Worm (Caenorhabditis elegans): Measurements from ENCODE around the gene F16G10.1.

The F16G10.1 gene

DNA sequence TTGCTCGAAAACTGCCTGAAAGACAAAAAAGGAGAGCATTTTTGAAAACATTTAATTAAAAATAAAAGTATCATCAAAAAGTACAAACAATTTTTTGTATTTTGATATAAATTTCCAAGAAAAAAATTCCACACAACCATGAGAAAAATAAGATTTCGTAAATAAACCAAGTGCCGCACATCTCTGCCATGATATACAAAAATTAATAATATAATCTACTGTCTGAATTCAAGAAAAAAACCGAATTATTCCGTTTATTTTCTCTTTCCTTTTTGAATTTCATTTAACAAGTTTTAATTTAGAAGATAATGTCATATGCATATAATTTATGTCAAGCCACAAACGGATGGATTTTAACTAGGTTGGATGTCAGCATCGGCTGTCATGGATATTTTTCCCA is 17.8 kb downstream of the F16G10.1 start, which contains the start of gene F42G2.2:
F42G2.2 (plus strand) TSS at position 301 of the 400 bp plus-strand sequence.
- no peak for TF ChIP-seq him-1 (tag; optimal IDR thresholded peaks at IDR 0.05)
- TF ChIP-seq ceh-40 (GFP tag; IDR thresholded peaks at IDR 0.05) = no peak
- no peak for TF ChIP-seq Y53F4B.3 (GFP tag; IDR thresholded peaks at IDR 0.05)

DNA sequence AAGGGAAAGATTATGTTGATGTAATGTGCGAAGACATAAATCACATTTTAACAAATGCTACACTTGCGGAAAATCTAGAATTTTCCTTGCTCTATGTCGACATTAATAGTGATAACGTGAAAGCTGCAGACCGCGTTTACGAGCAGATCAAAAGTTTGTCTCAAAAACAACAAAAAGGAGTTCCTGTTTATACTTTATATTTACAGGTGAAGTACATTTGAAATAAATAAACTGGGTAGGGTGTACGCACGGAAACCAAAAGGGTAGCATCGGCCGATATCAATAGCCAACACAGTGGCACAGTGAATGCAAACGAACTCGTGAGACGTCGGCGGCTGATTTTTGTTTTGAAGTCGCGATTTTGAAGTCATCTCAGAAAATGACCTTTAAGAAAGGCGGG is 18.3 kb downstream of the F16G10.1 start:
- no peak for TF ChIP-seq ceh-40 (GFP tag; IDR thresholded peaks at IDR 0.05)
- TF ChIP-seq ztf-18 (tag; optimal IDR thresholded peaks at IDR 0.05) = no peak
- TF ChIP-seq hsf-1 (GFP tag; IDR thresholded peaks at IDR 0.05) = no peak
- no peak for TF ChIP-seq akir-1 (GFP tag; optimal IDR thresholded peaks at IDR 0.05)

DNA sequence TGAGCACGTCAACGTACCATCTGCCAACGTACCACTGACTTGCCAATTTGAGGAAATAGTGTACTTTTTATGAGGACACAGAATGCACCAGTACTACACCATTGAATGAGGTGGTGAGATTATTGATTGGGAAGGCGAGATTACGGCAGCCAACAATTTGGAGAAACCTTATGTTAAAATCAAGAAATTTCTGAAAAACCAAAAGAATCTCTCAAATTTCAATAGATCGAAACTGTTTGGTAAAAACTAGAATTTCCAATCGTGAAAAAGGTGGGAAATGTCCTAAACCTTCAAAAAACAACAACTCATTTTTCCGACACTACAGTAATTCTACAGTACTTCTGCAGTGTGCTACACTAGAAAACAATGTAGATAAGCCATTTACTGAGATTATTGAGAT is 27.9 kb downstream of the F16G10.1 start, which contains the start of gene ceh-86:
ceh-86 (minus strand) TSS at position 101 of the 400 bp plus-strand sequence.
- TF ChIP-seq snpc-1.3 (tag; optimal IDR thresholded peaks at IDR 0.05; ENCODE audit: insufficient read depth) (no peak), unc-130 (GFP tag; optimal IDR thresholded peaks at IDR 0.05) (no peak), chd-7 (tag; optimal IDR thresholded peaks at IDR 0.05) (no peak), zim-3 (tag; optimal IDR thresholded peaks at IDR 0.05) (no peak), him-1 (tag; optimal IDR thresholded peaks at IDR 0.05) (no peak), aptf-3 (GFP tag; IDR thresholded peaks at IDR 0.05) (no peak)

DNA sequence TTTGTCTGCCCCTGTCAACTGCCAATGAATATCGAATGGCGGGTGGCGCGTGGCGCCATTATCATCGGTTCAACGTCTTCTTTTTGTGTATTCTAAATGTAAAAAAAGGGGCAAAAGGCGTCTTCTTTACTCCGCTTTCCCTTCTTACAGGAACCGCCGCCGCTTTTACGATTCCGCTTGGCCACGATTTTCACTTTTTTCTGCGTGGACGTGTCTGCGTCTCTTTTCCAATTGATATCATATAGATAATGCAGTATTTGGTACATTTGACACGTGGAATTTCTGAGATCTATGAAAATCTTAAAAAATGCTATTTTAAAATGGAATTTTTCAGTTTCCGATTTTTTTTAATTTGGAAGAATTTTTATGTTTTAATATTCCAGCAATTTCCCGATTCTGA is 31.5 kb downstream of the F16G10.1 start:
- TF ChIP-seq madf-6 (GFP tag; IDR thresholded peaks at IDR 0.05) (no peak), snpc-1.3 (tag; optimal IDR thresholded peaks at IDR 0.05; ENCODE audit: insufficient read depth) (no peak), ceh-91 (GFP tag; IDR thresholded peaks at IDR 0.05) (no peak), rpc-1 (optimal IDR thresholded peaks at IDR 0.05) (no peak), rpc-1 (tag; optimal IDR thresholded peaks at IDR 0.05) (no peak), F23B12.7 (tag; optimal IDR thresholded peaks at IDR 0.05; ENCODE audit: insufficient read depth) (no peak), hlh-26 (GFP tag; conservative IDR thresholded peaks at IDR 0.05) (no peak), fkh-3 (tag; optimal IDR thresholded peaks at IDR 0.05) (no peak), Y67H2A.10 (GFP tag; conservative IDR thresholded peaks at IDR 0.05) (no peak), let-526 (GFP tag; IDR thresholded peaks at IDR 0.05) (no peak), lin-35 (GFP tag; optimal IDR thresholded peaks at IDR 0.05) (no peak), F37B4.10 (GFP tag; IDR thresholded peaks at IDR 0.05) (no peak)

DNA sequence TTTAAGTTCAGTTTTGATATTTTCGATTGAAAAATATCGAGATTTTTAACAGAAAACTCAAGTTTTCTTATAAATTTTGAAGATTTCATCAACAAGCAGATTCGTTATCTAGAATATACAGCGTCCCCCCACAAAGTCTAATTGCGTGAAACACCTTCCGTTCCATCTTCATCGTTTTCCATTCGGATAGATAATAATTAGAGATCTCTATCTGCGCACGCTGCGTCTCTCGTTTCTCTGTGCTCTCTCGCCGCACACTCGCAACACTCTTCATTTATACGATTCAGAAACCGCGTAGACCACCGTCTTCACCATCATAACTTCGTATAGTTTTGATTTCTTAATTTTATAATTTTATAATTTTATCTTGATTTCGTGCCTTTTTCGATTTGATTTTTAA is 32.7 kb downstream of the F16G10.1 start:
- TF ChIP-seq dox-1 (GFP tag; IDR thresholded peaks at IDR 0.05) = no peak
- peak; percentile 85 for TF ChIP-seq hmg-1.2 (GFP tag; IDR thresholded peaks at IDR 0.05)
- no peak for TF ChIP-seq madf-6 (GFP tag; IDR thresholded peaks at IDR 0.05)
- TF ChIP-seq Y67H2A.10 (GFP tag; conservative IDR thresholded peaks at IDR 0.05) = no peak
- TF ChIP-seq ceh-58 (GFP tag; IDR thresholded peaks at IDR 0.05) = no peak
- TF ChIP-seq tlf-1 (GFP tag; optimal IDR thresholded peaks at IDR 0.05) = no peak
- no peak for TF ChIP-seq F52B5.7 (tag; optimal IDR thresholded peaks at IDR 0.05)
- no peak for TF ChIP-seq pha-4 (tag; optimal IDR thresholded peaks at IDR 0.05)

DNA sequence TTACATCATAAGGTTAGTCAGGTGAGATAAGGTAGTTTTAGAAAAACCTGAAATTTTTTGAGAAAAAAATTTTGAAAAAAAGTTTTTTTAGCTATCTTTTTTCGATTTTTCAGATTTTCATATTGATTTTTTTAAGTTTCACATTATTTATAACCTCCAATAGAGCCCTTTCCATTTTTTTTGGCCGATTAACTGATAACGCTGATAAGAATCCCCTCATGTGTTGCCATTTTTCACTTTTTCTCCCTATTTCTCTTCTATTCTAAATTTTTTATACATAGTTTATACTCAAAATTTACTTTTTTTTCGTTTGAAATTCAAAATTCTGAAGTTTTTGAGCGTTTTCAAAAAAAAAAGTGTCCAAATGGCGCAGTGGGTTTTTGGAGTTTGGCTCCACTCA is 34.1 kb downstream of the F16G10.1 start:
- TF ChIP-seq let-607 (tag; optimal IDR thresholded peaks at IDR 0.05) = no peak
- no peak for TF ChIP-seq cebp-2 (GFP tag; IDR thresholded peaks at IDR 0.05)
- TF ChIP-seq athp-1 (tag; optimal IDR thresholded peaks at IDR 0.05) = no peak
- no peak for TF ChIP-seq bed-1 (GFP tag; IDR thresholded peaks at IDR 0.05)
- TF ChIP-seq nhr-120 (GFP tag; IDR thresholded peaks at IDR 0.05) = no peak
- no peak for TF ChIP-seq mel-28 (tag; optimal IDR thresholded peaks at IDR 0.05; ENCODE audit: borderline replicate concordance)
